Fruit fly (Drosophila melanogaster) S2 (cell line): ENCODE measurements around the gene CG43732.

ENCODE experiments used
- CG8478 ChIP-seq: fragments of >200 bp; optimal IDR thresholded peaks from 2 replicates; lab custom pipeline; 2018
- CTCF ChIP-seq, 2 experiments: fragments of >200 bp; optimal IDR thresholded peaks; 2 replicates each; lab custom pipeline; 2018

- TF ChIP-seq CG8478: no peak
- no peak for TF ChIP-seq CTCF (optimal IDR thresholded peaks at IDR 0.05; lab: Kevin White, UChicago)
Measured at dm6 chr3R:18918872-18919339, 31.1 kb upstream of the CG43732 start.
